Fruit fly (Drosophila melanogaster) whole organism, embryonic: Measurements from ENCODE around the gene ova.

Experiments
- Awh ChIP-seq: fragments of 200-800 bp; sonication (Bioruptor generic); IDR thresholded peaks from 2 replicates; pipeline ENCODE4, ENCODE4 v1.3.6; 2022; ENCODE audit warnings: missing biosample characterization, missing genetic modification characterization
- CG5953 ChIP-seq: fragments of 200-800 bp; sonication (Bioruptor generic); IDR thresholded peaks from 2 replicates; pipeline ENCODE4 v1.3.6; 2022; ENCODE audit warnings: missing biosample characterization, missing genetic modification characterization
- Hmx ChIP-seq: fragments of 200-800 bp; sonication (Bioruptor generic); optimal IDR thresholded peaks from 2 replicates; lab custom pipeline; 2016; ENCODE audit warnings: missing biosample characterization, missing genetic modification characterization
- Lpt ChIP-seq: fragments of >200 bp; optimal IDR thresholded peaks from 2 replicates; lab custom pipeline; 2018; ENCODE audit warnings: missing biosample characterization, missing genetic modification characterization

DNA sequence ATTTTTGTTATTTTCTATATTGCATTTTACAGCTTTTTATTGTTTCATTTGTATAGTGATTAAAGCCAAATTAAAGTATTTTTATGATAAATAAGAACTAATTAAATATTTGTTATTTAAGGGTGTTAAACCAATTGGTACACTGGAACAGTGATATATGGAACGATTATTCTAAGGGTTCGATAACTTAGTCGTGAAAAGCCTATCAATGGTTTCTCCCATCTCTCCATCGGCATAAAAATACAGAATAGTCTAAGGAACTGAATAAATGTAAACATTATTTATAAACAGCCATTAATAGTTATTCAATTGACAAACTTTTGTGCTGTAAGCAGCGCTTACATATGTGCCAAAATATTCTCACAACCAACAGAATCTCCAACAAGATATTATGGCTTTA, 33.6 kb upstream of the ova start, which contains the start of gene Mob3:
- TF ChIP-seq Awh (GFP tag; lab: Robert Waterston, UW): no peak
- no peak for TF ChIP-seq CG5953 (GFP tag; lab: Robert Waterston, UW)
- TF ChIP-seq Hmx (GFP tag; lab: Kevin White, UChicago): no peak
- no peak for TF ChIP-seq Lpt (GFP tag; lab: Kevin White, UChicago)
